Worm (Caenorhabditis elegans) whole organism, mixed stage, embryonic: ENCODE results near the gene F57A8.1.

Experiments used
- blmp-1 ChIP-seq: fragments of 150-350 bp; optimal IDR thresholded peaks from 2 replicates; lab custom pipeline; 2014; ENCODE audit warnings: missing biosample characterization, missing genetic modification characterization
- ceh-39 ChIP-seq: fragments of 150-350 bp; optimal IDR thresholded peaks from 2 replicates; lab custom pipeline; 2014; ENCODE audit warnings: missing biosample characterization, missing genetic modification characterization
- elt-1 ChIP-seq: sonication (generic microtip); optimal IDR thresholded peaks from 2 replicates; lab custom pipeline; 2017; ENCODE audit warnings: missing genetic modification characterization, mild to moderate bottlenecking, missing compliant biosample characterization, antibody characterized with exemption, moderate library complexity, borderline replicate concordance; ENCODE audit not compliant: insufficient read depth
- elt-3 ChIP-seq: fragments of 150-350 bp; optimal IDR thresholded peaks from 2 replicates; lab custom pipeline; 2014; ENCODE audit warnings: missing biosample characterization, missing genetic modification characterization
- flh-1 ChIP-seq: fragments of 200-800 bp; sonication (Bioruptor generic); optimal IDR thresholded peaks from 2 replicates; lab custom pipeline; 2018; ENCODE audit warnings: mild to moderate bottlenecking, missing genetic modification characterization, moderate library complexity, missing compliant biosample characterization
- lin-13 ChIP-seq: fragments of 150-350 bp; optimal IDR thresholded peaks from 2 replicates; lab custom pipeline; 2014; ENCODE audit warnings: missing biosample characterization, missing genetic modification characterization
- nhr-237 ChIP-seq: fragments of 150-350 bp; optimal IDR thresholded peaks from 2 replicates; lab custom pipeline; 2014; ENCODE audit warnings: missing biosample characterization, missing genetic modification characterization
- nhr-28 ChIP-seq: fragments of 150-350 bp; optimal IDR thresholded peaks from 2 replicates; lab custom pipeline; 2014; ENCODE audit warnings: missing biosample characterization, missing genetic modification characterization
- nhr-76 ChIP-seq: sonication (generic microtip); optimal IDR thresholded peaks from 2 replicates; lab custom pipeline; 2017; ENCODE audit warnings: missing biosample characterization, missing genetic modification characterization
- snpc-4 ChIP-seq: fragments of 150-350 bp; optimal IDR thresholded peaks from 2 replicates; lab custom pipeline; 2014; ENCODE audit warnings: missing biosample characterization, missing genetic modification characterization
- unc-120 ChIP-seq: sonication (generic microtip); optimal IDR thresholded peaks from 2 replicates; lab custom pipeline; 2017; ENCODE audit warnings: missing genetic modification characterization, missing compliant biosample characterization; ENCODE audit not compliant: poor library complexity, severe bottlenecking

DNA sequence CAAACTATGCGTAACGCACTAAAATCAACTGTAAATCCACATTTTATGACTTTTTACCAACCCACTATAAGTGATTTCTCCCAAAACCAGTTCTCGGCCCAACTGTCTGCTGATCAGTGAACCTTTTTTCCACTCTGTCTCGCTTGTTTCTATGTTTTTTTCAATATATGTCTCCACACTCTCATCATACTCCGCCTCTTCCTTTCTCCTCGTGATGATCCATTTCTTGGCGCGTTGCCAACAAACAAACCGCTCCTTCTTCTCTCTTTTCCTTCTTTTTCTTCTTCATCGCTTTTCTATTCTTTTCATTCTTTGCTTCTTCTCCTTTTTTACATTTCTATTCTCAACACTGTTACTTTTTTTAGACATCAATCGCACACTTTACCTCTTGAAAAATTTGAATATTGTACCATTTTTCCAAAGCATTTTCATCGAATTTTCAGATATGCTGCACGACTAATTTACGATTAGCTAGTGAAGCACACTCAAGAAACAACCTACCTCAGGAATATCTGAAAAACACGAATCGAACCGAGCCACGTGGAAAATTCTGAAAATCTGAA lies 6.2 kb downstream of the F57A8.1 start, which contains the start of gene T06E8.8:
- TF ChIP-seq nhr-28 (tag; lab: Kevin White, UChicago) (no peak), elt-3 (tag; lab: Kevin White, UChicago) (no peak), unc-120 (tag; lab: Kevin White, UChicago) (no peak), snpc-4 (tag; lab: Kevin White, UChicago) (no peak), lin-13 (tag; lab: Kevin White, UChicago) (no peak), elt-1 (tag; lab: Kevin White, UChicago) (no peak), blmp-1 (tag; lab: Kevin White, UChicago) (no peak), nhr-76 (tag; lab: Kevin White, UChicago) (no peak), ceh-39 (no peak), nhr-237 (tag; lab: Kevin White, UChicago) (no peak), flh-1 (GFP tag; lab: Kevin White, UChicago) (no peak)
